Worm (Caenorhabditis elegans): ENCODE results near the gene ztf-1.

The ztf-1 gene

ce11 chrIII:8772428-8773027 is 19.6 kb downstream of the ztf-1 start (continued):
- no peak for TF ChIP-seq lin-15B (tag; optimal IDR thresholded peaks at IDR 0.05)
- no peak for TF ChIP-seq efl-3 (GFP tag; optimal IDR thresholded peaks at IDR 0.05)
- TF ChIP-seq nhr-20 (tag; optimal IDR thresholded peaks at IDR 0.05) = no peak
- no peak for TF ChIP-seq unc-86 (tag; optimal IDR thresholded peaks at IDR 0.05)
- peak; percentile 2 for TF ChIP-seq pax-3 (tag; optimal IDR thresholded peaks at IDR 0.05)
- no peak for TF ChIP-seq C34B4.2 (tag; optimal IDR thresholded peaks at IDR 0.05)
- TF ChIP-seq lin-35 (GFP tag; optimal IDR thresholded peaks at IDR 0.05) = peak in 1 of 2 experiments; percentile 2
- no peak for TF ChIP-seq snpc-4 (tag; optimal IDR thresholded peaks at IDR 0.05)
- no peak for TF ChIP-seq mep-1 (tag; optimal IDR thresholded peaks at IDR 0.05)
- peak; percentile 5 for TF ChIP-seq dsc-1 (tag; optimal IDR thresholded peaks at IDR 0.05)
- TF ChIP-seq alr-1 (tag; optimal IDR thresholded peaks at IDR 0.05; ENCODE audit: borderline replicate concordance) = no peak
- TF ChIP-seq tlp-1 (tag; optimal IDR thresholded peaks at IDR 0.05) = no peak
- no peak for TF ChIP-seq mdl-1 (tag; optimal IDR thresholded peaks at IDR 0.05)
- TF ChIP-seq lin-14 (GFP tag; optimal IDR thresholded peaks at IDR 0.05) = peak; percentile 55
- TF ChIP-seq lir-3 (tag; optimal IDR thresholded peaks at IDR 0.05; ENCODE audit: poor library complexity) = no peak
- TF ChIP-seq hlh-17 (GFP tag; optimal IDR thresholded peaks at IDR 0.05; ENCODE audit: borderline replicate concordance) = no peak

ce11 chrIII:8771851-8772250 is 20.3 kb downstream of the ztf-1 start, which contains the start of gene K02D10.3:
TSS of gene K02D10.3 (minus strand) at chrIII:8771951.
- TF ChIP-seq tbx-2 (tag; optimal IDR thresholded peaks at IDR 0.05) (no peak), egl-27 (tag; optimal IDR thresholded peaks at IDR 0.05) (no peak), nhr-19 (GFP tag; conservative IDR thresholded peaks at IDR 0.05) (no peak), pax-3 (tag; optimal IDR thresholded peaks at IDR 0.05) (no peak), sox-4 (tag; optimal IDR thresholded peaks at IDR 0.05) (no peak)

ce11 chrIII:8771162-8771561 is 21.0 kb downstream of the ztf-1 start, which contains the start of gene K02D10.2:
TSS of gene K02D10.2 (minus strand) at chrIII:8771262.
- no peak for TF ChIP-seq hpl-2 (GFP tag; optimal IDR thresholded peaks at IDR 0.05)

ce11 chrIII:8770243-8770642 is 21.9 kb downstream of the ztf-1 start:
- no peak for TF ChIP-seq lir-3 (tag; optimal IDR thresholded peaks at IDR 0.05; ENCODE audit: poor library complexity)
- TF ChIP-seq sup-37 (GFP tag; optimal IDR thresholded peaks at IDR 0.05) = no peak
- no peak for TF ChIP-seq snu-23 (GFP tag; optimal IDR thresholded peaks at IDR 0.05)
- no peak for TF ChIP-seq nhr-19 (GFP tag; conservative IDR thresholded peaks at IDR 0.05)
- no peak for TF ChIP-seq ama-1 (optimal IDR thresholded peaks at IDR 0.05)
- peak; percentile 47 for TF ChIP-seq blmp-1 (tag; optimal IDR thresholded peaks at IDR 0.05)
- no peak for TF ChIP-seq pax-3 (tag; optimal IDR thresholded peaks at IDR 0.05)
- no peak for TF ChIP-seq ztf-11 (tag; optimal IDR thresholded peaks at IDR 0.05)
- TF ChIP-seq nhr-237 (tag; optimal IDR thresholded peaks at IDR 0.05) = no peak
- TF ChIP-seq lsy-2 (tag; optimal IDR thresholded peaks at IDR 0.05) = peak in 1 of 2 experiments; percentile 12
- TF ChIP-seq lin-14 (GFP tag; optimal IDR thresholded peaks at IDR 0.05) = peak; percentile 61
- TF ChIP-seq jun-1 (tag; optimal IDR thresholded peaks at IDR 0.05) = no peak
- TF ChIP-seq hlh-17 (GFP tag; optimal IDR thresholded peaks at IDR 0.05; ENCODE audit: borderline replicate concordance) = no peak
- TF ChIP-seq elt-2 (tag; optimal IDR thresholded peaks at IDR 0.05) = no peak
- no peak for TF ChIP-seq pqm-1 (tag; optimal IDR thresholded peaks at IDR 0.05)
- TF ChIP-seq nhr-77 (tag; optimal IDR thresholded peaks at IDR 0.05) = no peak
- TF ChIP-seq elt-3 (tag; optimal IDR thresholded peaks at IDR 0.05) = peak in 1 of 6 experiments; percentile 27
- TF ChIP-seq skn-1 (tag; optimal IDR thresholded peaks at IDR 0.05) = no peak
- TF ChIP-seq unc-62 (GFP tag; optimal IDR thresholded peaks at IDR 0.05) = no peak
- TF ChIP-seq hlh-4 (tag; optimal IDR thresholded peaks at IDR 0.05) = no peak
- peak; percentile 88 for TF ChIP-seq grh-1 (GFP tag; IDR thresholded peaks at IDR 0.05)
- TF ChIP-seq sox-4 (tag; optimal IDR thresholded peaks at IDR 0.05) = no peak
- TF ChIP-seq tbx-2 (tag; optimal IDR thresholded peaks at IDR 0.05) = peak; percentile 3
- TF ChIP-seq nhr-85 (tag) = peak; percentile 70
- TF ChIP-seq pag-3 (tag; optimal IDR thresholded peaks at IDR 0.05; ENCODE audit: borderline replicate concordance, insufficient read depth) = no peak
- TF ChIP-seq lin-13 (GFP tag; optimal IDR thresholded peaks at IDR 0.05) = no peak
- TF ChIP-seq ets-5 (GFP tag; IDR thresholded peaks at IDR 0.05) = no peak
- no peak for TF ChIP-seq lin-35 (GFP tag; optimal IDR thresholded peaks at IDR 0.05)
- no peak for TF ChIP-seq fkh-8 (tag; optimal IDR thresholded peaks at IDR 0.05)
- no peak for TF ChIP-seq nhr-20 (tag; optimal IDR thresholded peaks at IDR 0.05)
- TF ChIP-seq alr-1 (tag; optimal IDR thresholded peaks at IDR 0.05; ENCODE audit: borderline replicate concordance) = no peak
- TF ChIP-seq unc-30 (tag; optimal IDR thresholded peaks at IDR 0.05) = no peak
- TF ChIP-seq nhr-71 (tag; optimal IDR thresholded peaks at IDR 0.05) = no peak
